Worm (Caenorhabditis elegans) whole organism, early embryonic: ENCODE results near the gene sto-5.

Experiments
- ama-1 ChIP-seq: fragments of 150-350 bp; optimal IDR thresholded peaks from 2 replicates; lab custom pipeline; 2014
- ets-7 ChIP-seq: sonication (generic microtip); optimal IDR thresholded peaks from 2 replicates; lab custom pipeline; 2016; ENCODE audit warnings: missing genotype, missing genetic modification characterization, missing compliant biosample characterization

- TF ChIP-seq ama-1, result no peak
- no peak for TF ChIP-seq ets-7
These were observed 19.7 kb upstream of the sto-5 start, which contains the start of gene F41G4.8 for ce11 chrX:16844924-16845323.
